Fruit fly (Drosophila melanogaster): ENCODE results near the gene Naprt.

The Naprt gene

DNA sequence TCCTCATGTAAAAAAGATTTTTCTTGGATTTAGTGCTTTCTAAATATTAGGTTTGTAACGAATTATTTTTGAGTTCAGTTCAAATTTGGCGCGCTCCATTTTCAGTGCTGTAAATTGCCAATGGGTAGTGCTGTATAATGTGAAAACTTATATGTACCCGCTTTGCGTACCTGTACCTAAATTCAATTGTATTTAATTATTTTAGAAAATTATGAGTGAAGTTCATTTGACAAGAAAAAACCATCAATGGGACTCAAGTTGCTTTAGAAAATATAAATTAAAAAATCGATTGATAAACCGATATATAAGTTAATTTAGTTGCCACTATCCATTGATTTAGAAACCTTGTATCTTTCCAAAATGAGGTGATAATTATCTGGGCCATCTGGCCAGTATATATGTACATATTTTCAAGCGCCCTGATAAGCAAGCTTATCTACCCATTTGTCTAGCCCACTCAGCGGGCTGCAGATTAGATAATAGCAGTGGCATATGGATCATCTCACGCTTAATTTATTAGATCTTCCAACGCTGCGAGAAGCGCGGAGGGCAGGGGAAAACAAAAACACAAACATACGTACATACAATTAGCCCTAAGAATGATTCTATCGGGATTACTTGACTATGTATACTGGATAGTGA lies 26.4 kb upstream of the Naprt start (continued):
- TF ChIP-seq Side (GFP tag; optimal IDR thresholded peaks at IDR 0.05) (peak; percentile 22), CoRest (tag; optimal IDR thresholded peaks at IDR 0.05) (peak; percentile 22), CG8944 (GFP tag; optimal IDR thresholded peaks at IDR 0.05) (no peak), Dbx (GFP tag; IDR thresholded peaks at IDR 0.05) (peak; percentile 57; the same call in 2 of the 3 replicates), CG33213 (GFP tag; optimal IDR thresholded peaks at IDR 0.05) (peak; percentile 16), sob (GFP tag; IDR thresholded peaks at IDR 0.05) (0 out of 2 replicates have a peak, but pooled peaks have one; percentile 54), CG13296 (GFP tag; optimal IDR thresholded peaks at IDR 0.05) (peak; percentile 57), caup (GFP tag; optimal IDR thresholded peaks at IDR 0.05; ENCODE audit: severe bottlenecking) (peak; percentile 38), odd (GFP tag; optimal IDR thresholded peaks at IDR 0.05) (peak; percentile 32), CG7786 (GFP tag; optimal IDR thresholded peaks at IDR 0.05) (peak; percentile 7), Scr (GFP tag; IDR thresholded peaks at IDR 0.05; ENCODE audit: partially characterized antibody) (no peak), NfI (GFP tag; optimal IDR thresholded peaks at IDR 0.05) (peak; percentile 46), Hmr (GFP tag; optimal IDR thresholded peaks at IDR 0.05) (peak; percentile 29), CG8388 (GFP tag; optimal IDR thresholded peaks at IDR 0.05) (no peak), dmrt99B (tag; optimal IDR thresholded peaks at IDR 0.05) (peak; percentile 10), nerfin-1 (tag; optimal IDR thresholded peaks at IDR 0.05) (peak; percentile 20), chm (GFP tag; IDR thresholded peaks at IDR 0.05) (no peak), Atf6 (GFP tag; IDR thresholded peaks at IDR 0.05) (peak; percentile 28; the same call in 1 of the 2 replicates), Nf-YA (GFP tag; IDR thresholded peaks at IDR 0.05) (0 out of 2 replicates have a peak, but pooled peaks have one; percentile 22), Bteb2 (GFP tag; optimal IDR thresholded peaks at IDR 0.05) (peak; percentile 14), CG1233 (GFP tag; optimal IDR thresholded peaks at IDR 0.05) (peak; percentile 5), CG14710 (tag; optimal IDR thresholded peaks at IDR 0.05) (peak; percentile 18), Opbp (GFP tag; IDR thresholded peaks at IDR 0.05; ENCODE audit: partially characterized antibody) (peak; percentile 34; the same call in 1 of the 3 replicates), chn (GFP tag; optimal IDR thresholded peaks at IDR 0.05) (peak; percentile 57), Hand (GFP tag; optimal IDR thresholded peaks at IDR 0.05) (peak; percentile 24), CG30403 (GFP tag; optimal IDR thresholded peaks at IDR 0.05) (peak; percentile 31), CG32767 (GFP tag; IDR thresholded peaks at IDR 0.05) (no peak), unpg (GFP tag; optimal IDR thresholded peaks at IDR 0.05) (peak; percentile 1), CG7839 (tag; optimal IDR thresholded peaks at IDR 0.05) (peak; percentile 6), CG4617 (GFP tag; optimal IDR thresholded peaks at IDR 0.05; ENCODE audit: borderline replicate concordance) (peak; percentile 1), CG9437 (GFP tag; optimal IDR thresholded peaks at IDR 0.05) (peak; percentile 1), Med (GFP tag) (peak; percentile 85), CG14667 (GFP tag; IDR thresholded peaks at IDR 0.05) (no peak), CG1603 (tag; optimal IDR thresholded peaks at IDR 0.05) (peak; percentile 16), Blimp-1 (GFP tag; optimal IDR thresholded peaks at IDR 0.05) (peak; percentile 24), Fer1 (GFP tag; optimal IDR thresholded peaks at IDR 0.05) (peak; percentile 50), az2 (GFP tag; optimal IDR thresholded peaks at IDR 0.05) (peak; percentile 30), CG32532 (GFP tag; IDR thresholded peaks at IDR 0.05) (peak; percentile 35; the same call in 1 of the 2 replicates), Nf-YC (tag; optimal IDR thresholded peaks at IDR 0.05) (peak; percentile 9), CG2712 (tag; optimal IDR thresholded peaks at IDR 0.05) (peak; percentile 13), CG3847 (GFP tag; IDR thresholded peaks at IDR 0.05) (peak; percentile 58)
